Fruit fly (Drosophila melanogaster) whole organism, embryonic: ENCODE measurements around the gene mthl9.

Experiments used
- BtbVII ChIP-seq: fragments of 200-800 bp; sonication (Bioruptor generic); optimal IDR thresholded peaks from 3 replicates; lab custom pipeline; 2017; ENCODE audit warnings: missing biosample characterization, mild to moderate bottlenecking, missing genetic modification characterization
- CG10147 ChIP-seq: fragments of 200-800 bp; sonication (Bioruptor generic); optimal IDR thresholded peaks from 2 replicates; lab custom pipeline; 2019; ENCODE audit warnings: missing biosample characterization, mild to moderate bottlenecking, missing genetic modification characterization, moderate library complexity
- CG1024 ChIP-seq: fragments of 200-800 bp; sonication (Bioruptor generic); IDR thresholded peaks from 2 replicates; pipeline ENCODE4 v1.3.6; 2022; ENCODE audit warnings: missing biosample characterization, missing genetic modification characterization
- CG12744 ChIP-seq: fragments of 200-800 bp; sonication (Bioruptor generic); optimal IDR thresholded peaks from 2 replicates; lab custom pipeline; 2016; ENCODE audit warnings: missing biosample characterization, missing genetic modification characterization
- CG13424 ChIP-seq: fragments of 200-800 bp; sonication (Bioruptor generic); optimal IDR thresholded peaks from 2 replicates; lab custom pipeline; 2019; ENCODE audit warnings: missing biosample characterization, mild to moderate bottlenecking, missing genetic modification characterization, moderate library complexity
- CG15696 ChIP-seq: fragments of 200-800 bp; sonication (Bioruptor generic); optimal IDR thresholded peaks from 2 replicates; lab custom pipeline; 2019; ENCODE audit warnings: missing biosample characterization, mild to moderate bottlenecking, missing genetic modification characterization, moderate library complexity
- CG17328 ChIP-seq: fragments of 200-800 bp; sonication (Bioruptor generic); IDR thresholded peaks from 2 replicates; pipeline ENCODE4 v1.3.6; 2022; ENCODE audit warnings: missing biosample characterization, missing genetic modification characterization
- CG1832 ChIP-seq: fragments of 200-800 bp; sonication (Bioruptor generic); optimal IDR thresholded peaks from 2 replicates; lab custom pipeline; 2017; ENCODE audit warnings: missing biosample characterization, mild to moderate bottlenecking, missing genetic modification characterization, inconsistent platforms
- CG2202 ChIP-seq: fragments of 200-800 bp; sonication (Bioruptor generic); optimal IDR thresholded peaks from 2 replicates; lab custom pipeline; 2018; ENCODE audit warnings: missing biosample characterization, mild to moderate bottlenecking, missing genetic modification characterization
- CG2712 ChIP-seq: fragments of 200-800 bp; optimal IDR thresholded peaks from 3 replicates; lab custom pipeline; 2019; ENCODE audit warnings: missing biosample characterization, mild to moderate bottlenecking, missing genetic modification characterization, moderate library complexity
- CG2889 ChIP-seq: fragments of 200-800 bp; sonication (Bioruptor generic); IDR thresholded peaks from 3 replicates; pipeline ENCODE4 v1.3.6; 2022; ENCODE audit warnings: missing biosample characterization, missing genetic modification characterization
- CG30431 ChIP-seq: fragments of 200-800 bp; sonication (Bioruptor generic); optimal IDR thresholded peaks from 2 replicates; lab custom pipeline; 2017; ENCODE audit warnings: missing biosample characterization, missing genetic modification characterization
- CG4282 ChIP-seq: fragments of 200-800 bp; sonication (Bioruptor generic); optimal IDR thresholded peaks from 2 replicates; lab custom pipeline; 2016; ENCODE audit warnings: missing biosample characterization, missing genetic modification characterization
- CG43689 ChIP-seq: fragments of 200-800 bp; sonication (Bioruptor generic); IDR thresholded peaks from 2 replicates; pipeline ENCODE4 v1.3.6; 2022; ENCODE audit warnings: missing biosample characterization, missing genetic modification characterization
- CG4707 ChIP-seq: fragments of 200-800 bp; sonication (Bioruptor generic); optimal IDR thresholded peaks from 2 replicates; lab custom pipeline; 2018; ENCODE audit warnings: missing biosample characterization, mild to moderate bottlenecking, missing genetic modification characterization, moderate library complexity
- CG6254 ChIP-seq: fragments of 200-800 bp; sonication (Bioruptor generic); optimal IDR thresholded peaks from 3 replicates; lab custom pipeline; 2017; ENCODE audit warnings: mild to moderate bottlenecking, missing biosample characterization, missing genetic modification reagents, missing genetic modification characterization
- CG7839 ChIP-seq: fragments of 200-800 bp; sonication (Bioruptor generic); optimal IDR thresholded peaks from 3 replicates; lab custom pipeline; 2018; ENCODE audit warnings: missing biosample characterization, mild to moderate bottlenecking, missing genetic modification characterization, moderate library complexity
- Dad ChIP-seq: fragments of 200-800 bp; sonication (Bioruptor generic); optimal IDR thresholded peaks from 3 replicates; lab custom pipeline; 2016; ENCODE audit warnings: missing biosample characterization, missing genetic modification characterization
- Dref ChIP-seq: fragments of 200-800 bp; sonication (Bioruptor generic); IDR thresholded peaks from 2 replicates; pipeline ENCODE4 v1.3.6; 2022; ENCODE audit warnings: missing biosample characterization, missing genetic modification characterization
- Ets97D ChIP-seq: fragments of 200-800 bp; sonication (Bioruptor generic); optimal IDR thresholded peaks from 3 replicates; lab custom pipeline; 2016; ENCODE audit warnings: missing biosample characterization, missing genetic modification characterization
- HHEX ChIP-seq: fragments of 200-800 bp; sonication (Bioruptor generic); optimal IDR thresholded peaks from 3 replicates; lab custom pipeline; 2017; ENCODE audit warnings: missing biosample characterization, mild to moderate bottlenecking, missing genetic modification characterization, missing genetic modification reagents
- Hr78 ChIP-seq, 2 experiments: fragments of 200-800 bp in 1 of 2; fragments of >200 bp in 1 of 2; sonication (Bioruptor generic) in 1 of 2; optimal IDR thresholded peaks; 2 replicates each; lab custom pipeline; 2017 to 2019; ENCODE audit warnings: missing biosample characterization in 2 of 2, missing genetic modification characterization in 2 of 2, mild to moderate bottlenecking in 1 of 2, moderate library complexity in 1 of 2
- Rx ChIP-seq: fragments of 200-800 bp; sonication (Bioruptor generic); IDR thresholded peaks from 2 replicates; pipeline ENCODE4 v1.3.6; 2022; ENCODE audit warnings: missing biosample characterization, missing genetic modification characterization
- TFAM ChIP-seq: fragments of 200-800 bp; sonication (Bioruptor generic); optimal IDR thresholded peaks from 2 replicates; lab custom pipeline; 2017; ENCODE audit warnings: missing biosample characterization, missing genetic modification characterization, inconsistent platforms
- ash1 ChIP-seq: fragments of 200-800 bp; sonication (Bioruptor generic); optimal IDR thresholded peaks from 2 replicates; lab custom pipeline; 2018; ENCODE audit warnings: missing biosample characterization, mild to moderate bottlenecking, missing genetic modification characterization
- bbx ChIP-seq: fragments of 200-800 bp; sonication (Bioruptor generic); IDR thresholded peaks from 2 replicates; pipeline ENCODE4 v1.3.6; 2022; ENCODE audit warnings: missing biosample characterization, missing genetic modification characterization; ENCODE audit not compliant: partially characterized antibody
- cas ChIP-seq: fragments of 200-800 bp; sonication (Bioruptor generic); IDR thresholded peaks from 2 replicates; pipeline ENCODE4 v1.3.6; 2022; ENCODE audit warnings: missing biosample characterization, missing genetic modification characterization
- crp ChIP-seq, 2 experiments: fragments of 200-800 bp; sonication (Bioruptor generic); optimal IDR thresholded peaks; 2 replicates in 1 of 2; 3 replicates in 1 of 2; lab custom pipeline; 2017; ENCODE audit warnings: missing biosample characterization in 2 of 2, missing genetic modification characterization in 2 of 2, mild to moderate bottlenecking in 1 of 2, moderate library complexity in 1 of 2
- cwo ChIP-seq: fragments of 200-800 bp; sonication (Bioruptor generic); optimal IDR thresholded peaks from 3 replicates; lab custom pipeline; 2017; ENCODE audit warnings: missing biosample characterization, missing genetic modification characterization, mild to moderate bottlenecking, moderate library complexity, missing genetic modification reagents
- disco-r ChIP-seq: fragments of 200-800 bp; sonication (Bioruptor generic); optimal IDR thresholded peaks from 2 replicates; lab custom pipeline; 2016; ENCODE audit warnings: missing biosample characterization, missing genetic modification characterization
- dmrt99B ChIP-seq: fragments of 200-800 bp; sonication (Bioruptor generic); optimal IDR thresholded peaks from 2 replicates; lab custom pipeline; 2018; ENCODE audit warnings: missing biosample characterization, mild to moderate bottlenecking, missing genetic modification characterization, moderate library complexity
- dpn ChIP-seq, 2 experiments: fragments of 200-800 bp; sonication (Bioruptor generic); optimal IDR thresholded peaks; 3 replicates each; lab custom pipeline; 2016; ENCODE audit warnings: missing biosample characterization in 2 of 2, missing genetic modification characterization in 2 of 2
- esg ChIP-seq: fragments of 200-800 bp; sonication (Bioruptor generic); conservative IDR thresholded peaks from 2 replicates; pipeline ENCODE4 v1.3.6; 2022; ENCODE audit warnings: missing biosample characterization, missing genetic modification characterization
- ewg ChIP-seq: fragments of 200-800 bp; sonication (Bioruptor generic); optimal IDR thresholded peaks from 3 replicates; lab custom pipeline; 2017; ENCODE audit warnings: mild to moderate bottlenecking, missing biosample characterization, missing genetic modification reagents, missing genetic modification characterization
- exex ChIP-seq: fragments of 200-800 bp; sonication (Bioruptor generic); optimal IDR thresholded peaks from 4 replicates; lab custom pipeline; 2018; ENCODE audit warnings: missing biosample characterization, mild to moderate bottlenecking, missing genetic modification characterization, moderate library complexity
- h ChIP-seq: fragments of >200 bp; optimal IDR thresholded peaks from 2 replicates; lab custom pipeline; 2017
- klu ChIP-seq: fragments of 200-800 bp; sonication (Bioruptor generic); IDR thresholded peaks from 2 replicates; pipeline ENCODE4 v1.3.6; 2022; ENCODE audit warnings: missing biosample characterization, missing genetic modification characterization
- lbe ChIP-seq: fragments of 200-800 bp; sonication (Bioruptor generic); optimal IDR thresholded peaks from 2 replicates; lab custom pipeline; 2016; ENCODE audit warnings: missing biosample characterization, mild to moderate bottlenecking, missing genetic modification characterization
- lola ChIP-seq, 3 experiments: fragments of >200 bp in 2 of 3; fragments of 200-800 bp in 1 of 3; sonication (Bioruptor generic) in 1 of 3; optimal IDR thresholded peaks; 2 replicates each; lab custom pipeline; 2017 to 2019; ENCODE audit warnings: missing biosample characterization in 3 of 3, missing genetic modification characterization in 3 of 3, mild to moderate bottlenecking in 1 of 3, moderate library complexity in 1 of 3
- mld ChIP-seq: fragments of 200-800 bp; sonication (Bioruptor generic); IDR thresholded peaks from 3 replicates; pipeline ENCODE4 v1.3.6; 2022; ENCODE audit warnings: missing biosample characterization, missing genetic modification characterization; ENCODE audit not compliant: partially characterized antibody
- pan ChIP-seq, 4 experiments: fragments of >200 bp in 3 of 4; fragments of 200-800 bp in 1 of 4; sonication (Bioruptor generic) in 1 of 4; optimal IDR thresholded peaks in 3 of 4; IDR thresholded peaks in 1 of 4; 2 replicates each; pipeline versions ENCODE4 v1.3.6 to Lab custom; 2017 to 2022; ENCODE audit warnings: missing biosample characterization in 2 of 4, missing genetic modification characterization in 2 of 4, mixed read lengths in 1 of 4
- pita ChIP-seq: fragments of 200-800 bp; sonication (Bioruptor generic); optimal IDR thresholded peaks from 2 replicates; lab custom pipeline; 2017; ENCODE audit warnings: missing biosample characterization, mild to moderate bottlenecking, missing genetic modification characterization
- pnt ChIP-seq: fragments of 200-800 bp; sonication (Bioruptor generic); optimal IDR thresholded peaks from 3 replicates; lab custom pipeline; 2016; ENCODE audit warnings: missing biosample characterization, missing genetic modification characterization
- prd ChIP-seq, 3 experiments: fragments of >200 bp in 2 of 3; fragments of 200-800 bp in 1 of 3; sonication (Bioruptor generic) in 1 of 3; optimal IDR thresholded peaks in 2 of 3; IDR thresholded peaks in 1 of 3; 2 replicates in 2 of 3; 3 replicates in 1 of 3; pipeline versions ENCODE4 v1.3.6 to Lab custom; 2017 to 2022; ENCODE audit warnings: missing biosample characterization in 1 of 3, missing genetic modification characterization in 1 of 3
- schlank ChIP-seq: fragments of 200-800 bp; sonication (Bioruptor generic); optimal IDR thresholded peaks from 2 replicates; lab custom pipeline; 2018; ENCODE audit warnings: missing biosample characterization, mild to moderate bottlenecking, missing genetic modification characterization
- ssp ChIP-seq: fragments of 200-800 bp; sonication (Bioruptor generic); IDR thresholded peaks from 2 replicates; pipeline ENCODE4 v1.3.6; 2022; ENCODE audit warnings: missing biosample characterization, missing genetic modification characterization
- trem ChIP-seq: fragments of 200-800 bp; optimal IDR thresholded peaks from 3 replicates; lab custom pipeline; 2019; ENCODE audit warnings: missing biosample characterization, mild to moderate bottlenecking, missing genetic modification characterization, moderate library complexity
- wdn ChIP-seq: fragments of 200-800 bp; sonication (Bioruptor generic); IDR thresholded peaks from 2 replicates; pipeline ENCODE4 v1.3.6; 2022; ENCODE audit warnings: missing biosample characterization, missing genetic modification characterization

Gene mthl9

DNA sequence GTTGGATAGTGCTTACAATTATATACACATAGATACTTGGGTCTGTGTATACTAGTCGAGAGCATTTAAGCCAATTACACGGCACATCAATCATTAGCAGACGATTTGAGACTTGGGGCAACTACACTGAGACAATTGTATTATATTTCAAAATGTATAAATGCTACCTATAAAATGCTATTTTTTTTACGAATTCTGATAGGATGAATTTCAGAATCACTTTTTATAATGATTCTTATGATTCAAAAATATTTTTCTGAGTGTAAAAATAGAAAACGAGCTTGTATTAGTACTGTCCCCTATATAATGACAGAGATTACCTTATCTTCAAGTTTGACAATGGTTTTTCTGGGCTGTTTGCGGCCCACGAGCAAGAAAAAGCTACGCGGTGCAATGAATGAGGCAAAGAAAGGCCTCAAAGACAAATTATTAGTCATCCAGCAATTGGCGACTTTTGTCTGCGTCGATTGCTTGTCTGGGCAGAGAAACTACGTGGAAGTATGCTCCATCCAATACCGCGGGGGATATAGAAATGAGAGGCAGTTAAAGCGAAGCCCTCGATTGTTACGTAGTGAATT, 18.6 kb upstream of the mthl9 start (continued):
- no peak for TF ChIP-seq prd (optimal IDR thresholded peaks at IDR 0.05; lab: Kevin White, UChicago)
- peak; percentile 83 for TF ChIP-seq prd (GFP tag; IDR thresholded peaks at IDR 0.05; lab: Robert Waterston, UW)
- peak; percentile 13 for TF ChIP-seq CG15696 (tag; lab: Kevin White, UChicago)
- TF ChIP-seq TFAM (GFP tag; lab: Kevin White, UChicago): no peak
- peak; percentile 52 for TF ChIP-seq klu (GFP tag; lab: Robert Waterston, UW)
- peak; percentile 64 for TF ChIP-seq CG13424 (tag; lab: Kevin White, UChicago)
- peak; percentile 55; the same call in 1 of the 2 replicates for TF ChIP-seq Rx (GFP tag; lab: Robert Waterston, UW)
- TF ChIP-seq ewg (GFP tag; lab: Kevin White, UChicago): peak; percentile 27
- TF ChIP-seq CG2889 (GFP tag; lab: Robert Waterston, UW): 0 out of 3 replicates have a peak, but pooled peaks have one; percentile 22
- peak; percentile 52 for TF ChIP-seq esg (GFP tag; lab: Robert Waterston, UW)
- TF ChIP-seq CG10147 (GFP tag; lab: Kevin White, UChicago): peak; percentile 75
- no peak for TF ChIP-seq pita
- no peak for TF ChIP-seq CG1832 (GFP tag; lab: Kevin White, UChicago)
- TF ChIP-seq cas: peak; percentile 70
- no peak for TF ChIP-seq CG4282
- peak; percentile 77 for TF ChIP-seq CG17328 (GFP tag; lab: Robert Waterston, UW)
- TF ChIP-seq BtbVII: peak; percentile 33
- TF ChIP-seq CG2202 (tag; lab: Kevin White, UChicago): peak; percentile 15
- peak; percentile 84 for TF ChIP-seq cwo
- peak; percentile 61 for TF ChIP-seq trem
- TF ChIP-seq Ets97D (GFP tag; lab: Kevin White, UChicago): peak; percentile 52
- peak; percentile 63 for TF ChIP-seq CG43689 (GFP tag; lab: Robert Waterston, UW)
- no peak for TF ChIP-seq mld
- peak; percentile 65 for TF ChIP-seq ssp (GFP tag; lab: Robert Waterston, UW)
- peak; percentile 52 for TF ChIP-seq Dad (GFP tag; lab: Kevin White, UChicago)
- TF ChIP-seq wdn (GFP tag; lab: Robert Waterston, UW): peak; percentile 70
- peak; percentile 65 to 74 for TF ChIP-seq dpn (GFP tag; optimal IDR thresholded peaks at IDR 0.05; lab: Kevin White, UChicago)
- peak in 1 of 2 experiments; percentile 83 for TF ChIP-seq Hr78 (GFP tag; optimal IDR thresholded peaks at IDR 0.05; lab: Kevin White, UChicago)
- TF ChIP-seq CG6254: peak; percentile 50
- no peak for TF ChIP-seq schlank (tag; lab: Kevin White, UChicago)
- TF ChIP-seq Dref: no peak
- no peak for TF ChIP-seq lbe (GFP tag; lab: Kevin White, UChicago)
- peak; percentile 83 for TF ChIP-seq CG7839 (tag; lab: Kevin White, UChicago)
- TF ChIP-seq lola (GFP tag; optimal IDR thresholded peaks at IDR 0.05; lab: Kevin White, UChicago): peak in 1 of 3 experiments; percentile 23
- TF ChIP-seq pnt (GFP tag; lab: Kevin White, UChicago): peak; percentile 17
- TF ChIP-seq pan (optimal IDR thresholded peaks at IDR 0.05; lab: Kevin White, UChicago): no peak
- peak in 1 of 2 experiments; percentile 91 for TF ChIP-seq pan (GFP tag; optimal IDR thresholded peaks at IDR 0.05 in 1 of 2, IDR thresholded peaks at IDR 0.05 in 1 of 2)
- TF ChIP-seq h: no peak
- peak; percentile 87 for TF ChIP-seq CG2712 (tag; lab: Kevin White, UChicago)
- no peak for TF ChIP-seq disco-r
- TF ChIP-seq CG30431 (GFP tag; lab: Kevin White, UChicago): no peak
- TF ChIP-seq ash1 (GFP tag; lab: Kevin White, UChicago): no peak
- peak; percentile 74 for TF ChIP-seq CG1024
- TF ChIP-seq CG4707 (GFP tag; lab: Kevin White, UChicago): peak; percentile 7
- peak; percentile 79 for TF ChIP-seq HHEX (GFP tag; lab: Kevin White, UChicago)
- TF ChIP-seq exex (tag; lab: Kevin White, UChicago): peak; percentile 88
- TF ChIP-seq crp (GFP tag; optimal IDR thresholded peaks at IDR 0.05; lab: Kevin White, UChicago): no peak
- no peak for TF ChIP-seq bbx (GFP tag; lab: Robert Waterston, UW)
- TF ChIP-seq dmrt99B (tag; lab: Kevin White, UChicago): peak; percentile 89
- TF ChIP-seq CG12744: peak; percentile 20
